Worm (Caenorhabditis elegans) whole organism, L4 larva: ENCODE results near the gene Y54G2A.36.

Source experiments
- F10B5.3 ChIP-seq: sonication (generic microtip); optimal IDR thresholded peaks from 2 replicates; lab custom pipeline; 2016; ENCODE audit warnings: mild to moderate bottlenecking, missing genetic modification characterization, missing compliant biosample characterization
- F26F4.8 ChIP-seq: fragments of 200-800 bp; sonication (Bioruptor generic); conservative IDR thresholded peaks from 2 replicates; pipeline ENCODE4 v1.3.6; 2022; ENCODE audit warnings: missing genetic modification characterization, missing compliant biosample characterization
- F44E2.7 ChIP-seq: fragments of 200-800 bp; sonication (Bioruptor generic); IDR thresholded peaks from 2 replicates; pipeline ENCODE4 v2.1.2; 2022; ENCODE audit warnings: missing genetic modification characterization, missing compliant biosample characterization
- F49E8.2 ChIP-seq: sonication (generic microtip); optimal IDR thresholded peaks from 2 replicates; lab custom pipeline; 2016; ENCODE audit warnings: missing compliant biosample characterization, mild to moderate bottlenecking, missing genetic modification characterization, borderline replicate concordance
- T20F7.1 ChIP-seq: fragments of 200-800 bp; sonication (Bioruptor generic); optimal IDR thresholded peaks from 2 replicates; lab custom pipeline; 2018; ENCODE audit warnings: mild to moderate bottlenecking, missing genetic modification characterization, missing compliant biosample characterization
- T26A8.4 ChIP-seq: fragments of 200-800 bp; sonication (Bioruptor generic); IDR thresholded peaks from 2 replicates; pipeline ENCODE4 v1.3.6; 2022; ENCODE audit warnings: missing genetic modification characterization, missing compliant biosample characterization
- Y75B8A.6 ChIP-seq: fragments of 200-800 bp; sonication (Bioruptor generic); IDR thresholded peaks from 2 replicates; pipeline ENCODE4 v1.3.6; 2022; ENCODE audit warnings: missing genetic modification reagents, missing genetic modification characterization, missing compliant biosample characterization
- ZK337.2 ChIP-seq: fragments of 200-800 bp; sonication (Bioruptor generic); IDR thresholded peaks from 2 replicates; pipeline ENCODE4 v1.3.6; 2022; ENCODE audit warnings: missing genetic modification reagents, missing genetic modification characterization, missing compliant biosample characterization
- ZK546.5 ChIP-seq, 2 experiments: sonication (generic microtip); optimal IDR thresholded peaks; 2 replicates each; lab custom pipeline; 2017; ENCODE audit warnings: missing biosample characterization in 2 of 2, missing genetic modification characterization in 2 of 2
- aha-1 ChIP-seq: fragments of 150-350 bp; peaks from one replicate; lab custom pipeline; 2014; ENCODE audit warnings: missing biosample characterization, missing genetic modification characterization
- aly-2 ChIP-seq: sonication (generic microtip); optimal IDR thresholded peaks from 2 replicates; lab custom pipeline; 2018; ENCODE audit warnings: missing biosample characterization, missing genetic modification characterization
- ama-1 ChIP-seq: fragments of 150-350 bp; optimal IDR thresholded peaks from 2 replicates; lab custom pipeline; 2014; ENCODE audit warnings: inconsistent platforms, mixed read lengths
- arid-1 ChIP-seq: fragments of 200-800 bp; sonication (Bioruptor generic); conservative IDR thresholded peaks from 2 replicates; pipeline ENCODE4 v1.3.6; 2022; ENCODE audit warnings: missing genetic modification reagents, missing genetic modification characterization, missing compliant biosample characterization
- ceh-20 ChIP-seq: fragments of 200-800 bp; sonication (Bioruptor generic); IDR thresholded peaks from 2 replicates; pipeline ENCODE4 v1.3.6; 2022; ENCODE audit warnings: missing genetic modification reagents, missing genetic modification characterization, missing compliant biosample characterization
- ceh-32 ChIP-seq: sonication (generic microtip); optimal IDR thresholded peaks from 2 replicates; lab custom pipeline; 2016; ENCODE audit warnings: mild to moderate bottlenecking, missing genetic modification characterization, missing compliant biosample characterization; ENCODE audit not compliant: poor library complexity
- ceh-44 ChIP-seq: fragments of 200-800 bp; sonication (Bioruptor generic); IDR thresholded peaks from 2 replicates; pipeline ENCODE4 v1.3.6; 2022; ENCODE audit warnings: missing genetic modification reagents, missing genetic modification characterization, missing compliant biosample characterization
- ces-1 ChIP-seq: fragments of 150-350 bp; sonication (generic microtip); optimal IDR thresholded peaks from 4 replicates; lab custom pipeline; 2014; ENCODE audit warnings: missing biosample characterization, missing genetic modification reagents, missing genetic modification characterization
- daf-16 ChIP-seq, 3 experiments: sonication (generic microtip); optimal IDR thresholded peaks; 2 replicates each; lab custom pipeline; 2016 to 2017; ENCODE audit warnings: missing genetic modification characterization in 3 of 3, missing genetic modification reagents in 3 of 3, mild to moderate bottlenecking in 2 of 3, missing compliant biosample characterization in 2 of 3, missing biosample characterization in 1 of 3, moderate library complexity in 1 of 3
- duxl-1 ChIP-seq: sonication (generic microtip); optimal IDR thresholded peaks from 2 replicates; lab custom pipeline; 2016; ENCODE audit warnings: mild to moderate bottlenecking, missing genetic modification characterization, moderate library complexity, missing compliant biosample characterization; ENCODE audit not compliant: poor library complexity
- dve-1 ChIP-seq: sonication (generic microtip); optimal IDR thresholded peaks from 2 replicates; lab custom pipeline; 2017; ENCODE audit warnings: antibody characterized with exemption, mild to moderate bottlenecking, missing genetic modification characterization, missing compliant biosample characterization; ENCODE audit not compliant: insufficient read depth
- egl-43 ChIP-seq: fragments of 200-800 bp; sonication (Bioruptor generic); IDR thresholded peaks from 2 replicates; pipeline ENCODE4 v1.3.6; 2022; ENCODE audit warnings: missing genetic modification reagents, missing genetic modification characterization, missing compliant biosample characterization
- fkh-10 ChIP-seq: fragments of 150-350 bp; optimal IDR thresholded peaks from 2 replicates; lab custom pipeline; 2014; ENCODE audit warnings: missing biosample characterization, missing genetic modification reagents, missing genetic modification characterization
- gei-8 ChIP-seq: fragments of 200-800 bp; sonication (Bioruptor generic); optimal IDR thresholded peaks from 2 replicates; lab custom pipeline; 2018; ENCODE audit warnings: mild to moderate bottlenecking, missing genetic modification characterization, missing compliant biosample characterization
- lin-13 ChIP-seq: fragments of 150-350 bp; optimal IDR thresholded peaks from 2 replicates; lab custom pipeline; 2014; ENCODE audit warnings: missing biosample characterization, missing genetic modification reagents, missing genetic modification characterization
- lin-38 ChIP-seq: fragments of 200-800 bp; sonication (Bioruptor generic); IDR thresholded peaks from 2 replicates; pipeline ENCODE4 v1.3.6; 2022; ENCODE audit warnings: missing genetic modification reagents, missing genetic modification characterization, missing compliant biosample characterization
- lin-39 ChIP-seq: fragments of 150-350 bp; optimal IDR thresholded peaks from 2 replicates; lab custom pipeline; 2014; ENCODE audit warnings: missing biosample characterization, missing genetic modification reagents, missing genetic modification characterization
- madf-9 ChIP-seq: fragments of 200-800 bp; sonication (Bioruptor generic); conservative IDR thresholded peaks from 2 replicates; pipeline ENCODE4 v1.3.6; 2022; ENCODE audit warnings: missing genetic modification reagents, missing genetic modification characterization, missing compliant biosample characterization
- mdl-1 ChIP-seq, 2 experiments: fragments of 150-350 bp in 1 of 2; sonication (generic microtip) in 1 of 2; optimal IDR thresholded peaks; 2 replicates each; lab custom pipeline; 2014 to 2017; ENCODE audit warnings: missing biosample characterization in 2 of 2, missing genetic modification characterization in 2 of 2
- mxl-2 ChIP-seq: fragments of 200-800 bp; sonication (Bioruptor generic); conservative IDR thresholded peaks from 2 replicates; pipeline ENCODE4 v1.3.6; 2022; ENCODE audit warnings: missing genetic modification reagents, missing genetic modification characterization, missing compliant biosample characterization
- nhr-10 ChIP-seq: fragments of 150-350 bp; optimal IDR thresholded peaks from 2 replicates; lab custom pipeline; 2014; ENCODE audit warnings: missing biosample characterization, missing genetic modification characterization
- nhr-11 ChIP-seq: fragments of 150-350 bp; optimal IDR thresholded peaks from 2 replicates; lab custom pipeline; 2014; ENCODE audit warnings: missing biosample characterization, missing genetic modification characterization
- nhr-237 ChIP-seq: sonication (generic microtip); optimal IDR thresholded peaks from 2 replicates; lab custom pipeline; 2017; ENCODE audit warnings: missing biosample characterization, missing genetic modification characterization
- nhr-41 ChIP-seq: fragments of 200-800 bp; sonication (Bioruptor generic); IDR thresholded peaks from 2 replicates; pipeline ENCODE4 v1.3.6; 2022; ENCODE audit warnings: missing genetic modification reagents, missing genetic modification characterization, missing compliant biosample characterization
- nhr-76 ChIP-seq: fragments of 150-350 bp; optimal IDR thresholded peaks from 2 replicates; lab custom pipeline; 2014; ENCODE audit warnings: missing biosample characterization, missing genetic modification characterization
- pha-4 ChIP-seq, 2 experiments: fragments of 150-350 bp in 1 of 2; fragments of 200-800 bp in 1 of 2; sonication (Bioruptor generic) in 1 of 2; IDR thresholded peaks in 1 of 2; optimal IDR thresholded peaks in 1 of 2; 2 replicates each; pipeline versions ENCODE4 v1.3.6 to Lab custom; 2014 to 2022; ENCODE audit warnings: missing genetic modification characterization in 2 of 2, missing genetic modification reagents in 2 of 2, missing biosample characterization in 1 of 2, missing compliant biosample characterization in 1 of 2
- php-3 ChIP-seq: fragments of 200-800 bp; sonication (Bioruptor generic); IDR thresholded peaks from 2 replicates; pipeline ENCODE4 v1.3.6; 2022; ENCODE audit warnings: missing genetic modification reagents, missing genetic modification characterization, missing compliant biosample characterization
- rbr-2 ChIP-seq: sonication (generic microtip); optimal IDR thresholded peaks from 2 replicates; lab custom pipeline; 2016; ENCODE audit warnings: missing genotype, missing genetic modification characterization, missing compliant biosample characterization
- sdz-12 ChIP-seq: fragments of 200-800 bp; sonication (Bioruptor generic); optimal IDR thresholded peaks from 2 replicates; lab custom pipeline; 2018; ENCODE audit warnings: mild to moderate bottlenecking, missing genetic modification characterization, missing compliant biosample characterization
- set-16 ChIP-seq: fragments of 200-800 bp; sonication (Bioruptor generic); IDR thresholded peaks from 2 replicates; pipeline ENCODE4 v1.3.6; 2022; ENCODE audit warnings: missing genetic modification reagents, missing genetic modification characterization, missing compliant biosample characterization
- skn-1 ChIP-seq: fragments of 150-350 bp; optimal IDR thresholded peaks from 2 replicates; lab custom pipeline; 2014; ENCODE audit warnings: missing biosample characterization, missing genetic modification characterization
- snpc-1.2 ChIP-seq: fragments of 200-800 bp; sonication (Bioruptor generic); IDR thresholded peaks from 2 replicates; pipeline ENCODE4 v1.3.6; 2022; ENCODE audit warnings: missing genetic modification reagents, missing genetic modification characterization, missing compliant biosample characterization
- spr-3 ChIP-seq: fragments of 200-800 bp; sonication (Bioruptor generic); optimal IDR thresholded peaks from 2 replicates; lab custom pipeline; 2018; ENCODE audit warnings: mild to moderate bottlenecking, missing genetic modification characterization, missing compliant biosample characterization
- tag-97 ChIP-seq: fragments of 200-800 bp; sonication (Bioruptor generic); IDR thresholded peaks from 2 replicates; pipeline ENCODE4 v1.3.6; 2022; ENCODE audit warnings: missing genetic modification characterization, missing compliant biosample characterization
- tra-1 ChIP-seq: fragments of 200-800 bp; sonication (Bioruptor generic); IDR thresholded peaks from 2 replicates; pipeline ENCODE4 v1.3.6; 2022; ENCODE audit warnings: missing genetic modification reagents, missing genetic modification characterization, missing compliant biosample characterization
- unc-39 ChIP-seq: sonication (generic microtip); optimal IDR thresholded peaks from 2 replicates; lab custom pipeline; 2017; ENCODE audit warnings: missing biosample characterization, missing genetic modification characterization
- unc-62 ChIP-seq, 3 experiments: fragments of 150-350 bp in 1 of 3; sonication (generic microtip); optimal IDR thresholded peaks in 2 of 3; peaks in 1 of 3; 1 replicate in 1 of 3; 2 replicates in 2 of 3; lab custom pipeline; 2014 to 2017; ENCODE audit warnings: missing biosample characterization in 3 of 3, missing genetic modification characterization in 3 of 3, missing genetic modification reagents in 3 of 3, missing genotype in 1 of 3
- zfp-2 ChIP-seq: sonication (generic microtip); optimal IDR thresholded peaks from 2 replicates; lab custom pipeline; 2016; ENCODE audit warnings: mild to moderate bottlenecking, missing genetic modification characterization, missing compliant biosample characterization
- ztf-11 ChIP-seq: fragments of 150-350 bp; optimal IDR thresholded peaks from 2 replicates; lab custom pipeline; 2014; ENCODE audit warnings: missing biosample characterization, missing genetic modification characterization

Gene Y54G2A.36

ce11 chrIV:2891535-2892233 lies 5.8 kb upstream of the Y54G2A.36 start:
- TF ChIP-seq nhr-237 (tag; lab: Kevin White, UChicago) (no peak), ZK546.5 (tag; optimal IDR thresholded peaks at IDR 0.05; lab: Kevin White, UChicago) (no peak), zfp-2 (no peak), ceh-32 (tag; lab: Kevin White, UChicago) (no peak), rbr-2 (tag; lab: Kevin White, UChicago) (no peak), F10B5.3 (tag; lab: Kevin White, UChicago) (no peak), pha-4 (GFP tag; IDR thresholded peaks at IDR 0.05; lab: Robert Waterston, UW) (no peak; the same call in 1 of the 2 replicates), pha-4 (tag; optimal IDR thresholded peaks at IDR 0.05; lab: Kevin White, UChicago) (no peak), egl-43 (GFP tag; lab: Robert Waterston, UW) (0 out of 2 replicates have a peak, but pooled peaks have one; percentile 15), php-3 (GFP tag; lab: Robert Waterston, UW) (0 out of 2 replicates have a peak, but pooled peaks have one; percentile 29), aha-1 (tag; lab: Kevin White, UChicago) (peak; percentile 58), lin-13 (no peak), madf-9 (GFP tag; lab: Robert Waterston, UW) (no peak), F44E2.7 (GFP tag; lab: Robert Waterston, UW) (no peak), mdl-1 (tag; optimal IDR thresholded peaks at IDR 0.05; lab: Kevin White, UChicago) (no peak), ceh-44 (GFP tag; lab: Robert Waterston, UW) (no peak), unc-39 (tag; lab: Kevin White, UChicago) (no peak), lin-38 (GFP tag; lab: Robert Waterston, UW) (peak; percentile 55; the same call in 1 of the 2 replicates), ces-1 (GFP tag; lab: Kevin White, UChicago) (no peak), nhr-10 (tag; lab: Kevin White, UChicago) (no peak), mxl-2 (GFP tag; lab: Robert Waterston, UW) (no peak), daf-16 (GFP tag; optimal IDR thresholded peaks at IDR 0.05; lab: Kevin White, UChicago) (no peak), daf-16 (tag; optimal IDR thresholded peaks at IDR 0.05; lab: Kevin White, UChicago) (peak; percentile 1), arid-1 (GFP tag; lab: Robert Waterston, UW) (no peak), ama-1 (lab: Kevin White, UChicago) (no peak), skn-1 (tag; lab: Kevin White, UChicago) (no peak), ZK337.2 (GFP tag; lab: Robert Waterston, UW) (no peak), F49E8.2 (tag; lab: Kevin White, UChicago) (peak; percentile 57), T26A8.4 (GFP tag; lab: Robert Waterston, UW) (no peak), unc-62 (GFP tag; optimal IDR thresholded peaks at IDR 0.05 in 1 of 2; lab: Kevin White, UChicago) (no peak), unc-62 (tag; optimal IDR thresholded peaks at IDR 0.05; lab: Kevin White, UChicago) (no peak), spr-3 (GFP tag; lab: Kevin White, UChicago) (no peak), F26F4.8 (peak; percentile 43; the same call in 1 of the 2 replicates), snpc-1.2 (GFP tag; lab: Robert Waterston, UW) (peak; percentile 72), ceh-20 (GFP tag; lab: Robert Waterston, UW) (no peak), set-16 (GFP tag; lab: Robert Waterston, UW) (peak; percentile 70), ztf-11 (no peak), tra-1 (0 out of 2 replicates have a peak, but pooled peaks have one; percentile 5), aly-2 (tag; lab: Kevin White, UChicago) (no peak), fkh-10 (GFP tag; lab: Kevin White, UChicago) (no peak), lin-39 (tag; lab: Kevin White, UChicago) (no peak), sdz-12 (no peak), gei-8 (GFP tag; lab: Kevin White, UChicago) (no peak), nhr-41 (no peak), duxl-1 (no peak), dve-1 (tag; lab: Kevin White, UChicago) (no peak), T20F7.1 (GFP tag; lab: Kevin White, UChicago) (no peak), nhr-76 (no peak), Y75B8A.6 (GFP tag; lab: Robert Waterston, UW) (no peak), tag-97 (GFP tag; lab: Robert Waterston, UW) (no peak), nhr-11 (tag; lab: Kevin White, UChicago) (no peak)
